Worm (Caenorhabditis elegans) whole organism, L1 larva: Measurements from ENCODE around the gene T12B5.14.

Experiments used
- C04F5.9 ChIP-seq: sonication (generic microtip); optimal IDR thresholded peaks from 2 replicates; lab custom pipeline; 2016; ENCODE audit warnings: missing genetic modification characterization, missing compliant biosample characterization
- F16B12.6 ChIP-seq: fragments of 150-350 bp; optimal IDR thresholded peaks from 2 replicates; lab custom pipeline; 2014; ENCODE audit warnings: missing biosample characterization, missing genetic modification characterization
- Y116A8C.19 ChIP-seq: sonication (generic microtip); optimal IDR thresholded peaks from 2 replicates; lab custom pipeline; 2016; ENCODE audit warnings: missing compliant biosample characterization, missing genetic modification characterization, borderline replicate concordance
- aly-2 ChIP-seq: fragments of 150-350 bp; optimal IDR thresholded peaks from 2 replicates; lab custom pipeline; 2014; ENCODE audit warnings: missing biosample characterization, missing genetic modification characterization
- ama-1 ChIP-seq: fragments of 150-350 bp; optimal IDR thresholded peaks from 2 replicates; lab custom pipeline; 2014
- ceh-63 ChIP-seq: fragments of 200-800 bp; sonication (Bioruptor generic); optimal IDR thresholded peaks from 2 replicates; lab custom pipeline; 2018; ENCODE audit warnings: mild to moderate bottlenecking, missing genetic modification characterization, missing compliant biosample characterization
- ces-1 ChIP-seq: fragments of 150-350 bp; optimal IDR thresholded peaks from 2 replicates; lab custom pipeline; 2014; ENCODE audit warnings: missing biosample characterization, missing genetic modification reagents, missing genetic modification characterization
- efl-1 ChIP-seq, 4 experiments: fragments of 150-350 bp; optimal IDR thresholded peaks in 3 of 4; peaks in 1 of 4; 1 replicate in 1 of 4; 2 replicates in 3 of 4; lab custom pipeline; 2014; ENCODE audit warnings: missing biosample characterization in 2 of 4, missing genetic modification characterization in 2 of 4, missing genetic modification reagents in 2 of 4
- efl-3 ChIP-seq: fragments of 200-800 bp; sonication (Bioruptor generic); optimal IDR thresholded peaks from 2 replicates; lab custom pipeline; 2018; ENCODE audit warnings: mild to moderate bottlenecking, missing genetic modification characterization, missing compliant biosample characterization
- egl-13 ChIP-seq: sonication (generic microtip); optimal IDR thresholded peaks from 2 replicates; lab custom pipeline; 2016; ENCODE audit warnings: missing genotype, missing genetic modification reagents, missing genetic modification characterization, missing compliant biosample characterization
- elt-3 ChIP-seq, 6 experiments: fragments of 150-350 bp in 1 of 6; sonication (generic microtip); optimal IDR thresholded peaks; 2 replicates each; lab custom pipeline; 2017 to 2018; ENCODE audit warnings: missing biosample characterization in 6 of 6, missing genetic modification characterization in 6 of 6, inconsistent platforms in 1 of 6
- ets-5 ChIP-seq: fragments of 200-800 bp; sonication (Bioruptor generic); IDR thresholded peaks from 2 replicates; pipeline ENCODE4 v1.3.6; 2022; ENCODE audit warnings: missing genetic modification characterization, missing compliant biosample characterization
- fkh-10 ChIP-seq: sonication (generic microtip); optimal IDR thresholded peaks from 2 replicates; lab custom pipeline; 2017; ENCODE audit warnings: missing biosample characterization, missing genetic modification reagents, missing genetic modification characterization
- grh-1 ChIP-seq: fragments of 200-800 bp; sonication (Bioruptor generic); IDR thresholded peaks from 2 replicates; pipeline ENCODE4 v1.3.6; 2022; ENCODE audit warnings: missing genetic modification reagents, missing genetic modification characterization, missing compliant biosample characterization
- hpl-2 ChIP-seq: fragments of 150-350 bp; optimal IDR thresholded peaks from 2 replicates; lab custom pipeline; 2014; ENCODE audit warnings: missing biosample characterization, missing genetic modification reagents, missing genetic modification characterization
- jun-1 ChIP-seq: fragments of 150-350 bp; optimal IDR thresholded peaks from 2 replicates; lab custom pipeline; 2014; ENCODE audit warnings: missing biosample characterization, missing genetic modification reagents, missing genetic modification characterization
- lin-13 ChIP-seq: fragments of 150-350 bp; optimal IDR thresholded peaks from 2 replicates; lab custom pipeline; 2014; ENCODE audit warnings: missing biosample characterization, missing genetic modification reagents, missing genetic modification characterization
- lin-14 ChIP-seq: fragments of 200-800 bp; sonication (Bioruptor generic); optimal IDR thresholded peaks from 2 replicates; lab custom pipeline; 2018; ENCODE audit warnings: mild to moderate bottlenecking, missing genetic modification characterization, moderate library complexity, missing compliant biosample characterization
- lin-35 ChIP-seq, 2 experiments: fragments of 150-350 bp; optimal IDR thresholded peaks; 2 replicates each; lab custom pipeline; 2014; ENCODE audit warnings: missing biosample characterization in 2 of 2, missing genetic modification characterization in 2 of 2, missing genetic modification reagents in 2 of 2
- lin-39 ChIP-seq: fragments of 150-350 bp; optimal IDR thresholded peaks from 2 replicates; lab custom pipeline; 2014; ENCODE audit warnings: missing biosample characterization, missing genetic modification reagents, missing genetic modification characterization
- lir-3 ChIP-seq: sonication (generic microtip); optimal IDR thresholded peaks from 2 replicates; lab custom pipeline; 2016; ENCODE audit warnings: mild to moderate bottlenecking, missing genetic modification characterization, moderate library complexity, missing compliant biosample characterization; ENCODE audit not compliant: poor library complexity
- mab-9 ChIP-seq: fragments of 200-800 bp; sonication (Bioruptor generic); IDR thresholded peaks from 2 replicates; pipeline ENCODE4 v1.3.6; 2022; ENCODE audit warnings: missing genetic modification reagents, missing genetic modification characterization, missing compliant biosample characterization
- mdl-1 ChIP-seq, 2 experiments: fragments of 150-350 bp; optimal IDR thresholded peaks; 2 replicates each; lab custom pipeline; 2014 to 2017; ENCODE audit warnings: missing biosample characterization in 2 of 2, missing genetic modification characterization in 2 of 2, inconsistent platforms in 1 of 2
- mef-2 ChIP-seq: fragments of 150-350 bp; optimal IDR thresholded peaks from 2 replicates; lab custom pipeline; 2014; ENCODE audit warnings: missing biosample characterization, missing genetic modification characterization
- mep-1 ChIP-seq: fragments of 150-350 bp; optimal IDR thresholded peaks from 2 replicates; lab custom pipeline; 2014; ENCODE audit warnings: missing biosample characterization, missing genetic modification characterization
- nhr-12 ChIP-seq: sonication (generic microtip); optimal IDR thresholded peaks from 2 replicates; lab custom pipeline; 2017; ENCODE audit warnings: missing biosample characterization, missing genetic modification characterization
- nhr-19 ChIP-seq: fragments of 200-800 bp; sonication (Bioruptor generic); conservative IDR thresholded peaks from 2 replicates; pipeline ENCODE4 v1.3.6; 2022; ENCODE audit warnings: missing genetic modification characterization, missing compliant biosample characterization
- nhr-28 ChIP-seq: fragments of 150-350 bp; optimal IDR thresholded peaks from 2 replicates; lab custom pipeline; 2014; ENCODE audit warnings: missing biosample characterization, missing genetic modification characterization
- nhr-71 ChIP-seq: sonication (generic microtip); optimal IDR thresholded peaks from 2 replicates; lab custom pipeline; 2016; ENCODE audit warnings: mild to moderate bottlenecking, missing genetic modification characterization, moderate library complexity, missing compliant biosample characterization
- nhr-76 ChIP-seq: sonication (generic microtip); optimal IDR thresholded peaks from 2 replicates; lab custom pipeline; 2017; ENCODE audit warnings: missing biosample characterization, missing genetic modification characterization
- nhr-77 ChIP-seq: fragments of 150-350 bp; optimal IDR thresholded peaks from 2 replicates; lab custom pipeline; 2014; ENCODE audit warnings: missing biosample characterization, missing genetic modification characterization
- nhr-84 ChIP-seq: sonication (generic microtip); optimal IDR thresholded peaks from 2 replicates; lab custom pipeline; 2017; ENCODE audit warnings: missing biosample characterization, missing genetic modification characterization
- nhr-85 ChIP-seq: sonication (generic microtip); peaks from one replicate; lab custom pipeline; 2016; ENCODE audit warnings: missing genetic modification characterization, inconsistent platforms, missing compliant biosample characterization
- nhr-90 ChIP-seq: sonication (generic microtip); optimal IDR thresholded peaks from 2 replicates; lab custom pipeline; 2016; ENCODE audit warnings: mild to moderate bottlenecking, missing genetic modification characterization, missing compliant biosample characterization; ENCODE audit not compliant: poor library complexity
- pag-3 ChIP-seq: sonication (generic microtip); optimal IDR thresholded peaks from 2 replicates; lab custom pipeline; 2017; ENCODE audit warnings: missing genetic modification characterization, mild to moderate bottlenecking, missing compliant biosample characterization, antibody characterized with exemption, borderline replicate concordance; ENCODE audit not compliant: insufficient read depth
- pax-3 ChIP-seq: fragments of 200-800 bp; sonication (Bioruptor generic); optimal IDR thresholded peaks from 2 replicates; lab custom pipeline; 2018; ENCODE audit warnings: mild to moderate bottlenecking, missing genetic modification characterization, moderate library complexity, missing compliant biosample characterization
- rnt-1 ChIP-seq: sonication (generic microtip); optimal IDR thresholded peaks from 2 replicates; lab custom pipeline; 2016; ENCODE audit warnings: mild to moderate bottlenecking, missing genetic modification characterization, moderate library complexity, missing compliant biosample characterization
- skn-1 ChIP-seq: fragments of 150-350 bp; optimal IDR thresholded peaks from 2 replicates; lab custom pipeline; 2014; ENCODE audit warnings: missing biosample characterization, missing genetic modification characterization
- sup-37 ChIP-seq: fragments of 200-800 bp; sonication (Bioruptor generic); optimal IDR thresholded peaks from 2 replicates; lab custom pipeline; 2018; ENCODE audit warnings: mild to moderate bottlenecking, missing genetic modification characterization, missing compliant biosample characterization
- tbx-2 ChIP-seq: sonication (generic microtip); optimal IDR thresholded peaks from 2 replicates; lab custom pipeline; 2016; ENCODE audit warnings: missing genetic modification characterization, missing compliant biosample characterization
- tlp-1 ChIP-seq: fragments of 150-350 bp; optimal IDR thresholded peaks from 2 replicates; lab custom pipeline; 2014; ENCODE audit warnings: missing biosample characterization, missing genetic modification characterization
- unc-130 ChIP-seq: fragments of 150-350 bp; optimal IDR thresholded peaks from 2 replicates; lab custom pipeline; 2017; ENCODE audit warnings: missing biosample characterization, missing genetic modification characterization, inconsistent platforms
- unc-30 ChIP-seq: sonication (generic microtip); optimal IDR thresholded peaks from 2 replicates; lab custom pipeline; 2017; ENCODE audit warnings: missing biosample characterization, missing genetic modification characterization
- unc-98 ChIP-seq: fragments of 200-800 bp; sonication (Bioruptor generic); IDR thresholded peaks from 2 replicates; pipeline ENCODE4 v1.3.6; 2022; ENCODE audit warnings: missing genetic modification characterization, missing compliant biosample characterization
- vab-15 ChIP-seq: sonication (generic microtip); optimal IDR thresholded peaks from 2 replicates; lab custom pipeline; 2017; ENCODE audit warnings: missing genotype, mild to moderate bottlenecking, missing genetic modification characterization, missing compliant biosample characterization
- xbp-1 ChIP-seq: sonication (generic microtip); optimal IDR thresholded peaks from 2 replicates; lab custom pipeline; 2016; ENCODE audit warnings: missing genetic modification characterization, missing compliant biosample characterization
- zip-4 ChIP-seq: fragments of 200-800 bp; sonication (Bioruptor generic); optimal IDR thresholded peaks from 2 replicates; lab custom pipeline; 2018; ENCODE audit warnings: mild to moderate bottlenecking, missing genetic modification characterization, moderate library complexity, missing compliant biosample characterization
- ztf-11 ChIP-seq, 2 experiments: sonication (generic microtip); optimal IDR thresholded peaks; 2 replicates each; lab custom pipeline; 2016 to 2017; ENCODE audit warnings: missing genetic modification characterization in 2 of 2, missing biosample characterization in 1 of 2, missing compliant biosample characterization in 1 of 2
- ztf-4 ChIP-seq: fragments of 150-350 bp; optimal IDR thresholded peaks from 2 replicates; lab custom pipeline; 2014; ENCODE audit warnings: missing biosample characterization, missing genetic modification characterization

The T12B5.14 gene

ce11 chrIII:954553-954952, at the start of gene T12B5.14, which contains the start of gene T12B5.15:
T12B5.14 (plus strand) TSS chrIII:954873.
T12B5.15 (minus strand) TSS chrIII:954653.
- TF ChIP-seq nhr-85 (tag; lab: Kevin White, UChicago) (no peak), vab-15 (no peak), efl-3 (no peak), sup-37 (GFP tag; lab: Kevin White, UChicago) (no peak), F16B12.6 (tag; lab: Kevin White, UChicago) (no peak), ama-1 (no peak), nhr-12 (no peak), mep-1 (tag; lab: Kevin White, UChicago) (no peak), lin-13 (GFP tag; lab: Kevin White, UChicago) (no peak), egl-13 (no peak), C04F5.9 (no peak), hpl-2 (GFP tag; lab: Kevin White, UChicago) (no peak), xbp-1 (no peak), ceh-63 (GFP tag; lab: Kevin White, UChicago) (no peak), nhr-84 (tag; lab: Kevin White, UChicago) (no peak), nhr-71 (no peak), pax-3 (no peak)

ce11 chrIII:907311-907710, 47.4 kb upstream of the T12B5.14 start, which contains the start of gene F23H11.4:
F23H11.4 (minus strand) TSS chrIII:907539.
- TF ChIP-seq pax-3 (no peak), efl-1 (optimal IDR thresholded peaks at IDR 0.05; lab: Kevin White, UChicago) (no peak), efl-1 (GFP tag; optimal IDR thresholded peaks at IDR 0.05 in 1 of 2; lab: Kevin White, UChicago) (peak in 1 of 2 experiments; percentile 71), mdl-1 (tag; optimal IDR thresholded peaks at IDR 0.05; lab: Kevin White, UChicago) (no peak), fkh-10 (GFP tag; lab: Kevin White, UChicago) (no peak)

- TF ChIP-seq nhr-90 (tag; lab: Kevin White, UChicago) (no peak), F16B12.6 (tag; lab: Kevin White, UChicago) (no peak), lin-14 (GFP tag; lab: Kevin White, UChicago) (peak; percentile 36), jun-1 (peak; percentile 71), Y116A8C.19 (no peak), ces-1 (GFP tag; lab: Kevin White, UChicago) (no peak), ets-5 (GFP tag; lab: Robert Waterston, UW) (no peak), skn-1 (tag; lab: Kevin White, UChicago) (no peak), nhr-71 (no peak), unc-30 (tag; lab: Kevin White, UChicago) (no peak), nhr-19 (GFP tag; lab: Robert Waterston, UW) (no peak), unc-130 (tag; lab: Kevin White, UChicago) (no peak), nhr-76 (no peak), rnt-1 (tag; lab: Kevin White, UChicago) (no peak), lin-13 (GFP tag; lab: Kevin White, UChicago) (no peak), mdl-1 (tag; optimal IDR thresholded peaks at IDR 0.05; lab: Kevin White, UChicago) (no peak), nhr-77 (tag; lab: Kevin White, UChicago) (no peak), mef-2 (tag; lab: Kevin White, UChicago) (no peak), ztf-11 (tag; optimal IDR thresholded peaks at IDR 0.05; lab: Kevin White, UChicago) (no peak), xbp-1 (no peak), unc-98 (GFP tag; lab: Robert Waterston, UW) (no peak), mab-9 (GFP tag; lab: Robert Waterston, UW) (no peak), zip-4 (GFP tag; lab: Kevin White, UChicago) (no peak), lir-3 (tag; lab: Kevin White, UChicago) (no peak), efl-1 (optimal IDR thresholded peaks at IDR 0.05; lab: Kevin White, UChicago) (peak; percentile 6 to 49), efl-1 (GFP tag; optimal IDR thresholded peaks at IDR 0.05 in 1 of 2; lab: Kevin White, UChicago) (peak in 1 of 2 experiments; percentile 7), grh-1 (GFP tag; lab: Robert Waterston, UW) (no peak), tbx-2 (tag; lab: Kevin White, UChicago) (no peak), nhr-28 (tag; lab: Kevin White, UChicago) (no peak), lin-39 (tag; lab: Kevin White, UChicago) (no peak), ztf-4 (no peak), tlp-1 (tag; lab: Kevin White, UChicago) (no peak), pag-3 (no peak), elt-3 (tag; optimal IDR thresholded peaks at IDR 0.05; lab: Kevin White, UChicago) (no peak), lin-35 (GFP tag; optimal IDR thresholded peaks at IDR 0.05; lab: Kevin White, UChicago) (no peak), aly-2 (tag; lab: Kevin White, UChicago) (no peak), nhr-12 (no peak)
Measured at ce11 chrIII:907990-908389, 46.7 kb upstream of the T12B5.14 start.
